Worm (Caenorhabditis elegans) whole organism, mixed stage, embryonic: ENCODE data around the gene F13D12.10.

Experiments
- sem-2 ChIP-seq: fragments of 200-800 bp; sonication (Bioruptor generic); optimal IDR thresholded peaks from 2 replicates; lab custom pipeline; 2018; ENCODE audit warnings: mild to moderate bottlenecking, missing genetic modification characterization, missing compliant biosample characterization
- ztf-11 ChIP-seq: fragments of 150-350 bp; optimal IDR thresholded peaks from 2 replicates; lab custom pipeline; 2014; ENCODE audit warnings: missing biosample characterization, missing genetic modification characterization

ce11 chrII:11751615-11752174, 38.1 kb downstream of the F13D12.10 start:
- TF ChIP-seq ztf-11 (tag; lab: Kevin White, UChicago) (no peak), sem-2 (GFP tag; lab: Kevin White, UChicago) (no peak)
